Worm (Caenorhabditis elegans) whole organism, L3 larva: ENCODE measurements around the gene sre-42.

Experiments used
- R02D3.7 ChIP-seq: fragments of 150-350 bp; optimal IDR thresholded peaks from 2 replicates; lab custom pipeline; 2014; ENCODE audit warnings: missing biosample characterization, missing genetic modification characterization
- ceh-82 ChIP-seq: fragments of 150-350 bp; optimal IDR thresholded peaks from 2 replicates; lab custom pipeline; 2014; ENCODE audit warnings: missing biosample characterization, missing genetic modification characterization
- elt-1 ChIP-seq: fragments of 150-350 bp; optimal IDR thresholded peaks from 2 replicates; lab custom pipeline; 2014; ENCODE audit warnings: missing biosample characterization, missing genetic modification characterization
- nfya-1 ChIP-seq: sonication (generic microtip); optimal IDR thresholded peaks from 2 replicates; lab custom pipeline; 2017; ENCODE audit warnings: missing genetic modification characterization, mild to moderate bottlenecking, missing compliant biosample characterization, antibody characterized with exemption, moderate library complexity; ENCODE audit not compliant: insufficient read depth
- nhr-12 ChIP-seq: fragments of 150-350 bp; optimal IDR thresholded peaks from 2 replicates; lab custom pipeline; 2014; ENCODE audit warnings: missing biosample characterization, missing genetic modification characterization
- nhr-76 ChIP-seq: fragments of 150-350 bp; sonication (generic microtip); optimal IDR thresholded peaks from 5 replicates; lab custom pipeline; 2014; ENCODE audit warnings: missing biosample characterization, missing genetic modification characterization
- pha-4 ChIP-seq: fragments of 150-350 bp; optimal IDR thresholded peaks from 2 replicates; lab custom pipeline; 2014; ENCODE audit warnings: missing biosample characterization, missing genetic modification reagents, missing genetic modification characterization
- unc-62 ChIP-seq: fragments of 150-350 bp; sonication (generic microtip); optimal IDR thresholded peaks from 4 replicates; lab custom pipeline; 2014; ENCODE audit warnings: missing biosample characterization, missing genetic modification reagents, missing genetic modification characterization
- ztf-11 ChIP-seq: fragments of 150-350 bp; optimal IDR thresholded peaks from 2 replicates; lab custom pipeline; 2014; ENCODE audit warnings: missing biosample characterization, missing genetic modification characterization

ce11 chrII:12412417-12412816 is 25.7 kb upstream of the sre-42 start, which contains the start of gene Y57A10C.1:
- no peak for TF ChIP-seq pha-4 (tag; lab: Kevin White, UChicago)
- no peak for TF ChIP-seq ceh-82 (tag; lab: Kevin White, UChicago)
- TF ChIP-seq elt-1 (tag; lab: Kevin White, UChicago), result no peak
- no peak for TF ChIP-seq nhr-76 (tag; lab: Kevin White, UChicago)
- no peak for TF ChIP-seq R02D3.7
- TF ChIP-seq nhr-12 (tag; lab: Kevin White, UChicago), result no peak
- no peak for TF ChIP-seq ztf-11
- TF ChIP-seq unc-62 (GFP tag; lab: Kevin White, UChicago), result no peak
- no peak for TF ChIP-seq nfya-1 (tag; lab: Kevin White, UChicago)
